Worm (Caenorhabditis elegans) whole organism, young adult: Measurements from ENCODE around the gene pak-2.

Experiments
- B0019.2 ChIP-seq: fragments of 200-800 bp; sonication (Bioruptor generic); conservative IDR thresholded peaks from 2 replicates; pipeline ENCODE4 v1.3.6; 2022; ENCODE audit warnings: missing genetic modification reagents, missing genetic modification characterization, missing compliant biosample characterization
- B0035.1 ChIP-seq: sonication (generic microtip); optimal IDR thresholded peaks from 2 replicates; lab custom pipeline; 2016; ENCODE audit warnings: missing genetic modification characterization, mild to moderate bottlenecking, missing compliant biosample characterization, missing genotype, missing genetic modification reagents
- C06A6.2 ChIP-seq: fragments of 200-800 bp; sonication (Bioruptor generic); conservative IDR thresholded peaks from 2 replicates; pipeline ENCODE4 v1.3.6; 2022; ENCODE audit warnings: missing genetic modification characterization, missing compliant biosample characterization
- F22D6.2 ChIP-seq: sonication (generic microtip); optimal IDR thresholded peaks from 2 replicates; lab custom pipeline; 2016; ENCODE audit warnings: mild to moderate bottlenecking, missing genetic modification characterization, missing compliant biosample characterization
- F23B12.7 ChIP-seq: sonication (generic microtip); optimal IDR thresholded peaks from 2 replicates; lab custom pipeline; 2017; ENCODE audit warnings: missing genetic modification characterization, mild to moderate bottlenecking, missing compliant biosample characterization, antibody characterized with exemption, moderate library complexity; ENCODE audit not compliant: insufficient read depth
- F33H1.4 ChIP-seq: fragments of 200-800 bp; sonication (Bioruptor generic); IDR thresholded peaks from 2 replicates; pipeline ENCODE4 v1.3.6; 2022; ENCODE audit warnings: missing genetic modification reagents, missing genetic modification characterization, missing compliant biosample characterization
- F57A8.1 ChIP-seq: fragments of 200-800 bp; sonication (Bioruptor generic); optimal IDR thresholded peaks from 2 replicates; lab custom pipeline; 2018; ENCODE audit warnings: mild to moderate bottlenecking, missing genetic modification characterization, moderate library complexity, missing compliant biosample characterization
- F57C9.4 ChIP-seq: sonication (generic microtip); optimal IDR thresholded peaks from 2 replicates; lab custom pipeline; 2017; ENCODE audit warnings: mild to moderate bottlenecking, missing genetic modification characterization, missing compliant biosample characterization
- K11D2.4 ChIP-seq: fragments of 200-800 bp; sonication (Bioruptor generic); IDR thresholded peaks from 2 replicates; pipeline ENCODE4 v1.3.6; 2022; ENCODE audit warnings: missing genetic modification reagents, missing genetic modification characterization, missing compliant biosample characterization
- K12H6.12 ChIP-seq: fragments of 200-800 bp; sonication (Bioruptor generic); optimal IDR thresholded peaks from 2 replicates; lab custom pipeline; 2018; ENCODE audit warnings: mild to moderate bottlenecking, missing genetic modification characterization, missing compliant biosample characterization
- T26A5.8 ChIP-seq: sonication (generic microtip); optimal IDR thresholded peaks from 2 replicates; lab custom pipeline; 2016; ENCODE audit warnings: missing genetic modification characterization, missing compliant biosample characterization
- Y56A3A.18 ChIP-seq: fragments of 200-800 bp; sonication (Bioruptor generic); IDR thresholded peaks from 2 replicates; pipeline ENCODE4 v1.3.6; 2022; ENCODE audit warnings: missing genetic modification reagents, missing genetic modification characterization, missing compliant biosample characterization
- Y67H2A.10 ChIP-seq: fragments of 200-800 bp; sonication (Bioruptor generic); conservative IDR thresholded peaks from 2 replicates; pipeline ENCODE4 v1.3.6; 2022; ENCODE audit warnings: missing genetic modification reagents, missing genetic modification characterization, missing compliant biosample characterization
- atf-7 ChIP-seq: sonication (generic microtip); optimal IDR thresholded peaks from 2 replicates; lab custom pipeline; 2017; ENCODE audit warnings: mild to moderate bottlenecking, missing genetic modification characterization, missing compliant biosample characterization
- athp-1 ChIP-seq: sonication (generic microtip); optimal IDR thresholded peaks from 2 replicates; lab custom pipeline; 2017; ENCODE audit warnings: mild to moderate bottlenecking, missing genetic modification characterization, missing compliant biosample characterization
- attf-3 ChIP-seq: fragments of 200-800 bp; sonication (Bioruptor generic); conservative IDR thresholded peaks from 2 replicates; pipeline ENCODE4 v1.3.6; 2022; ENCODE audit warnings: missing genetic modification reagents, missing genetic modification characterization, missing compliant biosample characterization
- attf-6 ChIP-seq: fragments of 200-800 bp; sonication (Bioruptor generic); IDR thresholded peaks from 2 replicates; pipeline ENCODE4 v1.3.6; 2022; ENCODE audit warnings: missing genetic modification reagents, missing genetic modification characterization, missing compliant biosample characterization
- cebp-1 ChIP-seq, 2 experiments: fragments of 200-800 bp in 1 of 2; sonication (Bioruptor generic) in 1 of 2; sonication (generic microtip) in 1 of 2; IDR thresholded peaks in 1 of 2; optimal IDR thresholded peaks in 1 of 2; 2 replicates each; pipeline versions ENCODE4 v1.3.6 to Lab custom; 2017 to 2022; ENCODE audit warnings: missing compliant biosample characterization in 2 of 2, missing genetic modification characterization in 2 of 2, mild to moderate bottlenecking in 1 of 2, missing genetic modification reagents in 1 of 2, moderate library complexity in 1 of 2
- cebp-2 ChIP-seq: fragments of 200-800 bp; sonication (Bioruptor generic); IDR thresholded peaks from 2 replicates; pipeline ENCODE4 v1.3.6; 2022; ENCODE audit warnings: missing genetic modification characterization, missing compliant biosample characterization
- ceh-27 ChIP-seq: fragments of 200-800 bp; sonication (Bioruptor generic); optimal IDR thresholded peaks from 2 replicates; lab custom pipeline; 2018; ENCODE audit warnings: mild to moderate bottlenecking, missing genetic modification characterization, moderate library complexity, missing compliant biosample characterization
- ceh-91 ChIP-seq: fragments of 200-800 bp; sonication (Bioruptor generic); IDR thresholded peaks from 2 replicates; pipeline ENCODE4 v1.3.6; 2022; ENCODE audit warnings: missing genetic modification reagents, missing genetic modification characterization, missing compliant biosample characterization
- dox-1 ChIP-seq: fragments of 200-800 bp; sonication (Bioruptor generic); IDR thresholded peaks from 2 replicates; pipeline ENCODE4 v1.3.6; 2022; ENCODE audit warnings: missing genetic modification reagents, missing genetic modification characterization, missing compliant biosample characterization
- egl-18 ChIP-seq: fragments of 200-800 bp; sonication (Bioruptor generic); IDR thresholded peaks from 2 replicates; pipeline ENCODE4 v1.3.6; 2022; ENCODE audit warnings: missing genetic modification reagents, missing genetic modification characterization, missing compliant biosample characterization
- fkh-3 ChIP-seq: sonication (generic microtip); optimal IDR thresholded peaks from 2 replicates; lab custom pipeline; 2016; ENCODE audit warnings: mild to moderate bottlenecking, missing genetic modification characterization, missing compliant biosample characterization
- hmg-1.2 ChIP-seq: fragments of 200-800 bp; sonication (Bioruptor generic); IDR thresholded peaks from 2 replicates; pipeline ENCODE4 v1.3.6; 2022; ENCODE audit warnings: missing genetic modification reagents, missing genetic modification characterization, missing compliant biosample characterization
- let-526 ChIP-seq: fragments of 200-800 bp; sonication (Bioruptor generic); IDR thresholded peaks from 2 replicates; pipeline ENCODE4 v1.3.6; 2022; ENCODE audit warnings: missing genetic modification reagents, missing genetic modification characterization, missing compliant biosample characterization
- let-607 ChIP-seq, 2 experiments: fragments of 200-800 bp in 1 of 2; sonication (Bioruptor generic) in 1 of 2; sonication (generic microtip) in 1 of 2; optimal IDR thresholded peaks; 2 replicates each; lab custom pipeline; 2016 to 2018; ENCODE audit warnings: mild to moderate bottlenecking in 2 of 2, missing compliant biosample characterization in 2 of 2, missing genetic modification characterization in 2 of 2, moderate library complexity in 2 of 2, missing genotype in 1 of 2
- lin-35 ChIP-seq, 3 experiments: fragments of 150-350 bp in 2 of 3; sonication (generic microtip) in 1 of 3; optimal IDR thresholded peaks; 2 replicates each; lab custom pipeline; 2014 to 2018; ENCODE audit warnings: missing biosample characterization in 3 of 3, missing genetic modification characterization in 3 of 3, missing genetic modification reagents in 3 of 3
- lin-40 ChIP-seq: sonication (generic microtip); optimal IDR thresholded peaks from 2 replicates; lab custom pipeline; 2016; ENCODE audit warnings: missing genetic modification characterization, mild to moderate bottlenecking, missing compliant biosample characterization, missing genotype, missing genetic modification reagents
- lin-54 ChIP-seq: fragments of 200-800 bp; sonication (Bioruptor generic); optimal IDR thresholded peaks from 2 replicates; lab custom pipeline; 2018; ENCODE audit warnings: mild to moderate bottlenecking, missing genetic modification characterization, missing compliant biosample characterization
- lsl-1 ChIP-seq: fragments of 200-800 bp; sonication (Bioruptor generic); optimal IDR thresholded peaks from 2 replicates; lab custom pipeline; 2018; ENCODE audit warnings: mild to moderate bottlenecking, missing genetic modification characterization, moderate library complexity, missing compliant biosample characterization
- madf-6 ChIP-seq: fragments of 200-800 bp; sonication (Bioruptor generic); IDR thresholded peaks from 2 replicates; pipeline ENCODE4 v1.3.6; 2022; ENCODE audit warnings: missing genetic modification reagents, missing genetic modification characterization, missing compliant biosample characterization
- mxl-1 ChIP-seq: sonication (generic microtip); optimal IDR thresholded peaks from 2 replicates; lab custom pipeline; 2016; ENCODE audit warnings: missing genetic modification characterization, missing compliant biosample characterization
- repo-1 ChIP-seq: sonication (generic microtip); optimal IDR thresholded peaks from 2 replicates; lab custom pipeline; 2017; ENCODE audit warnings: mild to moderate bottlenecking, missing genetic modification characterization, missing compliant biosample characterization
- snpc-1.1 ChIP-seq: sonication (generic microtip); optimal IDR thresholded peaks from 2 replicates; lab custom pipeline; 2017; ENCODE audit warnings: missing genetic modification characterization, mild to moderate bottlenecking, missing compliant biosample characterization, antibody characterized with exemption, moderate library complexity, missing genotype, missing genetic modification reagents; ENCODE audit not compliant: insufficient read depth
- snpc-3.4 ChIP-seq: sonication (generic microtip); optimal IDR thresholded peaks from 2 replicates; lab custom pipeline; 2017; ENCODE audit warnings: missing genetic modification characterization, mild to moderate bottlenecking, missing compliant biosample characterization, antibody characterized with exemption, moderate library complexity, missing genotype, missing genetic modification reagents
- snpc-4 ChIP-seq, 5 experiments: fragments of 150-350 bp in 1 of 5; sonication (generic microtip) in 4 of 5; optimal IDR thresholded peaks; 2 replicates each; lab custom pipeline; 2014 to 2018; ENCODE audit warnings: missing genetic modification characterization in 5 of 5, missing biosample characterization in 3 of 5, antibody characterized with exemption in 2 of 5, mild to moderate bottlenecking in 2 of 5, missing compliant biosample characterization in 2 of 5, missing genotype in 2 of 5, moderate library complexity in 2 of 5, missing genetic modification reagents in 1 of 5
- somi-1 ChIP-seq: fragments of 200-800 bp; sonication (Bioruptor generic); optimal IDR thresholded peaks from 2 replicates; lab custom pipeline; 2018; ENCODE audit warnings: mild to moderate bottlenecking, missing genetic modification characterization, missing compliant biosample characterization
- sptf-2 ChIP-seq: fragments of 200-800 bp; sonication (Bioruptor generic); optimal IDR thresholded peaks from 2 replicates; lab custom pipeline; 2018; ENCODE audit warnings: mild to moderate bottlenecking, missing genetic modification characterization, missing compliant biosample characterization
- unc-130 ChIP-seq: sonication (generic microtip); optimal IDR thresholded peaks from 2 replicates; lab custom pipeline; 2016; ENCODE audit warnings: missing genetic modification reagents, missing genetic modification characterization, missing compliant biosample characterization
- xnd-1 ChIP-seq: sonication (generic microtip); optimal IDR thresholded peaks from 2 replicates; lab custom pipeline; 2016; ENCODE audit warnings: missing genotype, missing genetic modification reagents, missing genetic modification characterization, missing compliant biosample characterization
- ztf-26 ChIP-seq: sonication (generic microtip); optimal IDR thresholded peaks from 2 replicates; lab custom pipeline; 2017; ENCODE audit warnings: missing genetic modification characterization, missing compliant biosample characterization

pak-2 gene

DNA sequence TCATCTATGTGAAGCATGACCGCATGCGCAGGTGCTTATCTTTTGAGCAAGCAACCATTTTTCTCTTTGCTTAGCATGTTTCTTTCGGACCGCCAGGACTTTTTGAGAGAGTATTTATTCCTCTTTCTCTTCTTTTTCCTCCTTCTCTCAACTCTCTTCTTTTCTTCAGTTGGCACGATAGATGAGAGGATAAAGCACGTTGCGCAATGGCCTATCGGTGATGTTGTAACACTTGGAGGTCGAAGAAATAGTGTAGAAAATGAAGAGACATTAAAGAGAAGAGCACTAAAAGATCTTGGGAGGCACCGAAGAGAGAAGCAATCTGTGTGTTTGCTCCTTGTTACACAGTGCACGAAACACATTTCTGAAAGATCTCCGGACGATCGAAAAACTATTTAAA is 44.5 kb upstream of the pak-2 start:
- no peak for TF ChIP-seq somi-1
- TF ChIP-seq egl-18, result no peak
- no peak for TF ChIP-seq mxl-1 (tag; lab: Kevin White, UChicago)
- TF ChIP-seq hmg-1.2 (GFP tag; lab: Robert Waterston, UW), result peak; percentile 45; the same call in 1 of the 2 replicates
- TF ChIP-seq let-526 (GFP tag; lab: Robert Waterston, UW), result no peak
- TF ChIP-seq fkh-3 (tag; lab: Kevin White, UChicago), result no peak
- TF ChIP-seq attf-3 (GFP tag; lab: Robert Waterston, UW), result no peak
- no peak for TF ChIP-seq athp-1 (tag; lab: Kevin White, UChicago)

DNA sequence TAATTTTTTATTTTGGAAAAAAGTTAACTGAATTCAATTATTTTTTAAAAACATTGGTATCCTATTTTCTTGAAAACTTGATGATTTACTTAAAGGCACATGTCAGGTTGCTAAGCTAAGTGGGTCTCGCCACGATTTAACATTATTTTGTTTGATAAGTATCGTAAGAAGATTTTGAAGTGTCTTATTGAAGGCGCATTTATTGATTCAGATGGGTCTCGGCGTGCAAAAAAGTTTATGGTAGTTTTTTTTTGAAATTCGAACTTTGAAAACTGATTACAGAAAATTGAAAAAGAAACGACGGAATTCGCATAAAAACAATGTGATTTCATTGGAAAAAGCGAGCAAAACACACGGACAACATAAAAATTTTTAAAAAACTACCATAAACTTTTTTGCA is 43.7 kb upstream of the pak-2 start:
- TF ChIP-seq snpc-1.1 (tag; lab: Kevin White, UChicago) (no peak), B0035.1 (tag; lab: Kevin White, UChicago) (no peak), F33H1.4 (GFP tag; lab: Robert Waterston, UW) (peak; percentile 57; the same call in 1 of the 2 replicates), unc-130 (no peak), lsl-1 (peak; percentile 77), snpc-4 (GFP tag; optimal IDR thresholded peaks at IDR 0.05; lab: Kevin White, UChicago) (no peak), snpc-4 (tag; optimal IDR thresholded peaks at IDR 0.05; lab: Kevin White, UChicago) (no peak), F23B12.7 (tag; lab: Kevin White, UChicago) (no peak), attf-3 (GFP tag; lab: Robert Waterston, UW) (no peak), repo-1 (tag; lab: Kevin White, UChicago) (no peak), somi-1 (no peak), K12H6.12 (tag; lab: Kevin White, UChicago) (no peak), madf-6 (peak; percentile 34; the same call in 1 of the 2 replicates), ceh-91 (GFP tag; lab: Robert Waterston, UW) (no peak), mxl-1 (tag; lab: Kevin White, UChicago) (no peak), egl-18 (no peak), B0019.2 (GFP tag; lab: Robert Waterston, UW) (no peak)

DNA sequence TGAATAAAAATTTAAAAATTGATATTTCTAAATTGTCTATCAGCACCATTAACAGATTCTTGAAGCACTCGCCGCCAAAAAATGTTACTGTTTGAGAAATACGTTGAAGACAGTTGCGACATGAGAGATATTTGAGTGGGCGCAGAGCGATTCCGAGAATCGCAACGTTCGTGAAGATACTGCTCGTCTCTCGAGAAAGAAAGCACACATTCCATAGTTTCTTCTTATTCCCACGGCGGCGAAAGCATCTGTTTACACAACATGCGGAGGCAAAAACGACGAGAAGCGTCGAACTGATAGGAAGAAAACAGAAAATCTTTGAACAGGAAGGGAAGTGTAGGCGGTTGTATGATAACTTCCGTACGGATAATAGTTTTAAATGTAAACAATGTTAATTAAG is 43.2 kb upstream of the pak-2 start:
- TF ChIP-seq F57A8.1 (GFP tag; lab: Kevin White, UChicago) (no peak), T26A5.8 (no peak), dox-1 (GFP tag; lab: Robert Waterston, UW) (no peak), unc-130 (no peak), K11D2.4 (GFP tag; lab: Robert Waterston, UW) (0 out of 2 replicates have a peak, but pooled peaks have one; percentile 15), Y67H2A.10 (GFP tag; lab: Robert Waterston, UW) (no peak), lin-35 (GFP tag; optimal IDR thresholded peaks at IDR 0.05; lab: Kevin White, UChicago) (no peak), lin-54 (GFP tag; lab: Kevin White, UChicago) (no peak), atf-7 (tag; lab: Kevin White, UChicago) (no peak), lin-40 (tag; lab: Kevin White, UChicago) (peak; percentile 6), cebp-1 (GFP tag; IDR thresholded peaks at IDR 0.05; lab: Robert Waterston, UW) (no peak), cebp-1 (tag; optimal IDR thresholded peaks at IDR 0.05; lab: Kevin White, UChicago) (no peak), ceh-91 (GFP tag; lab: Robert Waterston, UW) (no peak), lsl-1 (no peak), attf-6 (GFP tag; lab: Robert Waterston, UW) (no peak), somi-1 (peak; percentile 42), snpc-3.4 (tag; lab: Kevin White, UChicago) (no peak), C06A6.2 (GFP tag; lab: Robert Waterston, UW) (0 out of 2 replicates have a peak, but pooled peaks have one; percentile 44), Y56A3A.18 (GFP tag; lab: Robert Waterston, UW) (no peak), F22D6.2 (tag; lab: Kevin White, UChicago) (no peak), snpc-4 (GFP tag; optimal IDR thresholded peaks at IDR 0.05; lab: Kevin White, UChicago) (no peak), snpc-4 (tag; optimal IDR thresholded peaks at IDR 0.05; lab: Kevin White, UChicago) (no peak), ceh-27 (GFP tag; lab: Kevin White, UChicago) (no peak), sptf-2 (GFP tag; lab: Kevin White, UChicago) (no peak), ztf-26 (no peak), let-607 (tag; optimal IDR thresholded peaks at IDR 0.05; lab: Kevin White, UChicago) (no peak), F57C9.4 (tag; lab: Kevin White, UChicago) (no peak), cebp-2 (GFP tag; lab: Robert Waterston, UW) (no peak), xnd-1 (no peak), K12H6.12 (tag; lab: Kevin White, UChicago) (peak; percentile 15), B0019.2 (GFP tag; lab: Robert Waterston, UW) (no peak)
